Fruit fly (Drosophila melanogaster) Kc167 (cell line): ENCODE data around the gene Eig71Ej.

Source experiments
- h ChIP-seq: fragments of >200 bp; optimal IDR thresholded peaks from 3 replicates; lab custom pipeline; 2018; ENCODE audit warnings: missing external identifiers
- insv ChIP-seq: fragments of >200 bp; optimal IDR thresholded peaks from 3 replicates; lab custom pipeline; 2018; ENCODE audit warnings: missing external identifiers
- psq ChIP-seq: fragments of >200 bp; optimal IDR thresholded peaks from 2 replicates; lab custom pipeline; 2017; ENCODE audit warnings: missing external identifiers
- ttk ChIP-seq: sonication (Bioruptor generic); optimal IDR thresholded peaks from 2 replicates; lab custom pipeline; 2017; ENCODE audit warnings: missing external identifiers

- TF ChIP-seq h (lab: Kevin White, UChicago) (no peak), ttk (lab: Kevin White, UChicago) (no peak), insv (no peak), psq (lab: Kevin White, UChicago) (no peak)
These were observed 30.1 kb upstream of the Eig71Ej start for dm6 chr3L:15690711-15691591.
